Worm (Caenorhabditis elegans) whole organism, L1 larva: ENCODE results near the gene srt-24.

Experiments used
- aha-1 ChIP-seq: fragments of 150-350 bp; optimal IDR thresholded peaks from 2 replicates; lab custom pipeline; 2014; ENCODE audit warnings: missing biosample characterization, missing genetic modification characterization
- alr-1 ChIP-seq: fragments of 200-800 bp; sonication (Bioruptor generic); optimal IDR thresholded peaks from 2 replicates; lab custom pipeline; 2018; ENCODE audit warnings: borderline replicate concordance, mild to moderate bottlenecking, missing genetic modification characterization, missing compliant biosample characterization
- aly-2 ChIP-seq: fragments of 150-350 bp; optimal IDR thresholded peaks from 2 replicates; lab custom pipeline; 2014; ENCODE audit warnings: missing biosample characterization, missing genetic modification characterization
- ceh-82 ChIP-seq, 3 experiments: fragments of 150-350 bp in 1 of 3; sonication (generic microtip) in 2 of 3; optimal IDR thresholded peaks; 2 replicates each; lab custom pipeline; 2014 to 2017; ENCODE audit warnings: missing biosample characterization in 3 of 3, missing genetic modification characterization in 3 of 3
- fkh-10 ChIP-seq: sonication (generic microtip); optimal IDR thresholded peaks from 2 replicates; lab custom pipeline; 2017; ENCODE audit warnings: missing biosample characterization, missing genetic modification reagents, missing genetic modification characterization
- lin-13 ChIP-seq: fragments of 150-350 bp; optimal IDR thresholded peaks from 2 replicates; lab custom pipeline; 2014; ENCODE audit warnings: missing biosample characterization, missing genetic modification reagents, missing genetic modification characterization
- nhr-28 ChIP-seq: fragments of 150-350 bp; optimal IDR thresholded peaks from 2 replicates; lab custom pipeline; 2014; ENCODE audit warnings: missing biosample characterization, missing genetic modification characterization
- nhr-47 ChIP-seq: sonication (generic microtip); optimal IDR thresholded peaks from 2 replicates; lab custom pipeline; 2016; ENCODE audit warnings: mild to moderate bottlenecking, missing genetic modification characterization, moderate library complexity, missing compliant biosample characterization
- ztf-11 ChIP-seq, 2 experiments: sonication (generic microtip); optimal IDR thresholded peaks; 2 replicates each; lab custom pipeline; 2016 to 2017; ENCODE audit warnings: missing genetic modification characterization in 2 of 2, missing biosample characterization in 1 of 2, missing compliant biosample characterization in 1 of 2

- TF ChIP-seq aly-2 (tag; lab: Kevin White, UChicago): no peak
- no peak for TF ChIP-seq ztf-11 (tag; optimal IDR thresholded peaks at IDR 0.05; lab: Kevin White, UChicago)
- TF ChIP-seq alr-1 (tag; lab: Kevin White, UChicago): no peak
- no peak for TF ChIP-seq lin-13 (GFP tag; lab: Kevin White, UChicago)
- TF ChIP-seq nhr-47 (tag; lab: Kevin White, UChicago): peak; percentile 10
- TF ChIP-seq aha-1 (tag; lab: Kevin White, UChicago): no peak
- no peak for TF ChIP-seq ceh-82 (tag; optimal IDR thresholded peaks at IDR 0.05; lab: Kevin White, UChicago)
- TF ChIP-seq nhr-28: no peak
- no peak for TF ChIP-seq fkh-10 (GFP tag; lab: Kevin White, UChicago)
Observed at ce11 chrIV:740674-741073, 9.8 kb upstream of the srt-24 start.
